Worm (Caenorhabditis elegans) whole organism, L1 larva: ENCODE measurements around the gene cutl-19.

Source experiments
- C04F5.9 ChIP-seq: sonication (generic microtip); optimal IDR thresholded peaks from 2 replicates; lab custom pipeline; 2016; ENCODE audit warnings: missing genetic modification characterization, missing compliant biosample characterization
- aly-2 ChIP-seq: fragments of 150-350 bp; optimal IDR thresholded peaks from 2 replicates; lab custom pipeline; 2014; ENCODE audit warnings: missing biosample characterization, missing genetic modification characterization
- ceh-82 ChIP-seq, 3 experiments: fragments of 150-350 bp in 1 of 3; sonication (generic microtip) in 2 of 3; optimal IDR thresholded peaks; 2 replicates each; lab custom pipeline; 2014 to 2017; ENCODE audit warnings: missing biosample characterization in 3 of 3, missing genetic modification characterization in 3 of 3
- ceh-88 ChIP-seq: fragments of 200-800 bp; sonication (Bioruptor generic); IDR thresholded peaks from 2 replicates; pipeline ENCODE4 v1.3.6; 2022; ENCODE audit warnings: missing genetic modification characterization, missing compliant biosample characterization
- dpl-1 ChIP-seq, 3 experiments: fragments of 150-350 bp in 2 of 3; sonication (generic microtip) in 1 of 3; optimal IDR thresholded peaks; 2 replicates each; lab custom pipeline; 2014 to 2017; ENCODE audit warnings: missing biosample characterization in 3 of 3, missing genetic modification characterization in 3 of 3, missing genetic modification reagents in 3 of 3
- egl-27 ChIP-seq, 2 experiments: fragments of 150-350 bp in 1 of 2; sonication (generic microtip); optimal IDR thresholded peaks; 3 replicates each; lab custom pipeline; 2017 to 2018; ENCODE audit warnings: missing biosample characterization in 2 of 2, missing genetic modification characterization in 2 of 2, missing genetic modification reagents in 2 of 2
- elt-2 ChIP-seq: sonication (generic microtip); optimal IDR thresholded peaks from 2 replicates; lab custom pipeline; 2016; ENCODE audit warnings: missing genetic modification characterization, mild to moderate bottlenecking, inconsistent platforms, missing compliant biosample characterization, missing genetic modification reagents
- fkh-10 ChIP-seq: sonication (generic microtip); optimal IDR thresholded peaks from 2 replicates; lab custom pipeline; 2017; ENCODE audit warnings: missing biosample characterization, missing genetic modification reagents, missing genetic modification characterization
- jun-1 ChIP-seq: fragments of 150-350 bp; optimal IDR thresholded peaks from 2 replicates; lab custom pipeline; 2014; ENCODE audit warnings: missing biosample characterization, missing genetic modification reagents, missing genetic modification characterization
- lin-14 ChIP-seq: fragments of 200-800 bp; sonication (Bioruptor generic); optimal IDR thresholded peaks from 2 replicates; lab custom pipeline; 2018; ENCODE audit warnings: mild to moderate bottlenecking, missing genetic modification characterization, moderate library complexity, missing compliant biosample characterization
- nhr-77 ChIP-seq: fragments of 150-350 bp; optimal IDR thresholded peaks from 2 replicates; lab custom pipeline; 2014; ENCODE audit warnings: missing biosample characterization, missing genetic modification characterization
- pag-3 ChIP-seq: sonication (generic microtip); optimal IDR thresholded peaks from 2 replicates; lab custom pipeline; 2017; ENCODE audit warnings: missing genetic modification characterization, mild to moderate bottlenecking, missing compliant biosample characterization, antibody characterized with exemption, borderline replicate concordance; ENCODE audit not compliant: insufficient read depth
- unc-130 ChIP-seq: fragments of 150-350 bp; optimal IDR thresholded peaks from 2 replicates; lab custom pipeline; 2017; ENCODE audit warnings: missing biosample characterization, missing genetic modification characterization, inconsistent platforms

- no peak for TF ChIP-seq unc-130 (tag; lab: Kevin White, UChicago)
- TF ChIP-seq C04F5.9, result no peak
- TF ChIP-seq ceh-88 (GFP tag; lab: Robert Waterston, UW), result no peak
- no peak for TF ChIP-seq pag-3
- no peak for TF ChIP-seq nhr-77 (tag; lab: Kevin White, UChicago)
- TF ChIP-seq elt-2 (tag; lab: Kevin White, UChicago), result peak; percentile 93
- TF ChIP-seq fkh-10 (GFP tag; lab: Kevin White, UChicago), result no peak
- no peak for TF ChIP-seq egl-27 (tag; optimal IDR thresholded peaks at IDR 0.05; lab: Kevin White, UChicago)
- TF ChIP-seq aly-2 (tag; lab: Kevin White, UChicago), result no peak
- peak; percentile 12 for TF ChIP-seq jun-1 (tag; lab: Kevin White, UChicago)
- peak; percentile 48 for TF ChIP-seq lin-14 (GFP tag; lab: Kevin White, UChicago)
- TF ChIP-seq dpl-1 (GFP tag; optimal IDR thresholded peaks at IDR 0.05; lab: Kevin White, UChicago), result no peak
- TF ChIP-seq ceh-82 (tag; optimal IDR thresholded peaks at IDR 0.05; lab: Kevin White, UChicago), result no peak
These were observed 16.1 kb downstream of the cutl-19 start for ce11 chrIII:5201267-5201666.
